Worm (Caenorhabditis elegans): Measurements from ENCODE around the gene chil-18.

chil-18 gene

ce11 chrII:9431119-9431518 is 16.9 kb upstream of the chil-18 start:
- TF ChIP-seq lim-6 (tag; optimal IDR thresholded peaks at IDR 0.05), result no peak
- TF ChIP-seq ceh-48 (tag; optimal IDR thresholded peaks at IDR 0.05), result no peak
- no peak for TF ChIP-seq fax-1 (tag; optimal IDR thresholded peaks at IDR 0.05)
- no peak for TF ChIP-seq pha-2 (tag; optimal IDR thresholded peaks at IDR 0.05)
- no peak for TF ChIP-seq hlh-30 (tag; optimal IDR thresholded peaks at IDR 0.05; ENCODE audit: insufficient read depth)
- TF ChIP-seq ceh-34 (tag; optimal IDR thresholded peaks at IDR 0.05), result no peak

DNA sequence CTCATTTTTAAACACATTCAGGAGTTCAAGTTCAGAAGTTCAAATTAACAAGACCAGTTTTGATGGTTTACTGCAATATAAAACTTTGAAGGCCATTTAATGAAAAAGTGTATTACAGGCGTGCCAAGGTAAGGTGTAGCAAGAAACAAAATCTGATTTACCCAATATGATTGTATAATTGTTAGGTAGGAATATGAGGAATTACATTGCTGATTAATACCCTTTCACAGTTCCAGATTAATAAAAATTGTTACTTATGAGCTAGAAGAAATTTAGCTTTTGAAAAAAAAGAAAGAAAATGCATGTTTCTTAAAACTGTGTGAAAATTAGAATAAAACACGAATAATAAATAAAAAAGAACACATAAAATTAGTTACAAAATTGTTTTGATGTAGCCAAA is 14.5 kb upstream of the chil-18 start, which contains the start of gene kin-15:
TSS of gene kin-15 (minus strand) at position 101 of the 400 bp plus-strand sequence.
- TF ChIP-seq fkh-10 (GFP tag; optimal IDR thresholded peaks at IDR 0.05) (no peak), fax-1 (tag; optimal IDR thresholded peaks at IDR 0.05) (no peak)

- no peak for TF ChIP-seq hlh-15 (tag; optimal IDR thresholded peaks at IDR 0.05)
- no peak for TF ChIP-seq tbx-2 (tag; optimal IDR thresholded peaks at IDR 0.05)
- no peak for TF ChIP-seq Y22D7AL.16 (tag; optimal IDR thresholded peaks at IDR 0.05)
- no peak for TF ChIP-seq dve-1 (tag; optimal IDR thresholded peaks at IDR 0.05)
- no peak for TF ChIP-seq unc-55 (GFP tag; optimal IDR thresholded peaks at IDR 0.05)
- no peak for TF ChIP-seq ttx-3 (tag; optimal IDR thresholded peaks at IDR 0.05)
- TF ChIP-seq T23F11.4 (GFP tag; optimal IDR thresholded peaks at IDR 0.05), result no peak
- no peak for TF ChIP-seq unc-3 (GFP tag; conservative IDR thresholded peaks at IDR 0.05)
- TF ChIP-seq unc-3 (tag; optimal IDR thresholded peaks at IDR 0.05), result no peak
- TF ChIP-seq ets-4 (tag; optimal IDR thresholded peaks at IDR 0.05), result no peak
Observed at ce11 chrII:9436009-9436408, 12.1 kb upstream of the chil-18 start, which contains the start of gene kin-16. Gene kin-16, minus strand, starts transcription at chrII:9436109.

DNA sequence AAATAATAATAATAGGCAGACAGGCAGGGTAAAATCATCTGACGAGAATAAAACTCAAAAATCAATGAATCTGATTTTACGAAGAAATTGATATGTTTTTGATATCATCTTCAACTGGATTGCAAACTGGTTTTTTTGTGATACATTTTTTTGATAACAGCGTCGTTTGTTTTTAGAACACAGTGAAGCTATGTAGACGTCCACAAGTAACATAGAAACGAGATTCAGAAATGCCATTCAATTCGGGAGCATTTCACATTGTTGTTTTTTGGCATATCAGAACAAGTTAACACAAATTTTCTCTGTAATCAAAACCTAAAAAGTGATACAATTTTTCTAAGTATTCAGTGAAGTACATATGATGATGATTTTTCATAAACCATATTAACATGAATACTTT is 9.8 kb upstream of the chil-18 start, which contains the start of gene chil-13:
TSS of gene chil-13 (minus strand) at position 101 of the 400 bp plus-strand sequence.
- TF ChIP-seq dmd-4 (tag; optimal IDR thresholded peaks at IDR 0.05; ENCODE audit: borderline replicate concordance) (no peak), C08G9.2 (tag; optimal IDR thresholded peaks at IDR 0.05) (no peak), che-1 (tag; optimal IDR thresholded peaks at IDR 0.05) (no peak), pax-1 (tag; optimal IDR thresholded peaks at IDR 0.05) (no peak), pha-2 (tag; optimal IDR thresholded peaks at IDR 0.05) (no peak), ahr-1 (tag; optimal IDR thresholded peaks at IDR 0.05) (no peak), ceh-6 (GFP tag; optimal IDR thresholded peaks at IDR 0.05) (no peak), zip-5 (tag; optimal IDR thresholded peaks at IDR 0.05) (no peak), syd-9 (tag; optimal IDR thresholded peaks at IDR 0.05) (no peak), nhr-232 (tag; optimal IDR thresholded peaks at IDR 0.05) (no peak), lim-6 (tag; optimal IDR thresholded peaks at IDR 0.05) (no peak)

ce11 chrII:9438853-9439252 is 9.2 kb upstream of the chil-18 start:
- TF ChIP-seq ceh-45 (GFP tag; IDR thresholded peaks at IDR 0.05) (no peak), ceh-30 (tag; optimal IDR thresholded peaks at IDR 0.05) (no peak), lim-6 (tag; optimal IDR thresholded peaks at IDR 0.05) (no peak), eyg-1 (tag; optimal IDR thresholded peaks at IDR 0.05) (no peak), unc-42 (tag; optimal IDR thresholded peaks at IDR 0.05) (no peak), hlh-30 (tag; optimal IDR thresholded peaks at IDR 0.05; ENCODE audit: insufficient read depth) (no peak)

ce11 chrII:9440060-9440459 is 8.0 kb upstream of the chil-18 start, which contains the start of gene chil-17:
Gene chil-17, minus strand, starts transcription at chrII:9440160.
- TF ChIP-seq ceh-45 (GFP tag; IDR thresholded peaks at IDR 0.05) (no peak), pat-9 (tag; optimal IDR thresholded peaks at IDR 0.05) (no peak), ama-1 (optimal IDR thresholded peaks at IDR 0.05) (no peak), pros-1 (tag; optimal IDR thresholded peaks at IDR 0.05) (no peak), ceh-19 (GFP tag; optimal IDR thresholded peaks at IDR 0.05) (no peak), ets-4 (tag; optimal IDR thresholded peaks at IDR 0.05) (no peak), T23F11.4 (GFP tag; optimal IDR thresholded peaks at IDR 0.05) (no peak), hlh-6 (tag; optimal IDR thresholded peaks at IDR 0.05) (no peak), ttx-3 (tag; optimal IDR thresholded peaks at IDR 0.05) (no peak), hlh-8 (tag; optimal IDR thresholded peaks at IDR 0.05) (no peak), hlh-30 (tag; optimal IDR thresholded peaks at IDR 0.05; ENCODE audit: insufficient read depth) (no peak), fkh-10 (GFP tag; optimal IDR thresholded peaks at IDR 0.05) (no peak), nhr-232 (tag; optimal IDR thresholded peaks at IDR 0.05) (no peak)

All from whole organism, late embryonic.